Fruit fly (Drosophila melanogaster) whole organism, embryonic: Measurements from ENCODE around the gene CG46307.
A peak's percentile ranks its signal among the peaks of the same experiment; 100 is the strongest.

Experiments
- Bteb2 ChIP-seq: fragments of 200-800 bp; sonication (Bioruptor generic); optimal IDR thresholded peaks from 2 replicates; lab custom pipeline; 2016; ENCODE audit warnings: missing biosample characterization, missing genetic modification characterization
- C15 ChIP-seq: fragments of 200-800 bp; sonication (Bioruptor generic); IDR thresholded peaks from 3 replicates; pipeline ENCODE4 v1.3.6; 2022; ENCODE audit warnings: missing biosample characterization, missing genetic modification characterization
- CG10147 ChIP-seq: fragments of 200-800 bp; sonication (Bioruptor generic); optimal IDR thresholded peaks from 2 replicates; lab custom pipeline; 2019; ENCODE audit warnings: missing biosample characterization, mild to moderate bottlenecking, missing genetic modification characterization, moderate library complexity
- CG10462 ChIP-seq: fragments of 200-800 bp; sonication (Bioruptor generic); optimal IDR thresholded peaks from 2 replicates; lab custom pipeline; 2016; ENCODE audit warnings: missing biosample characterization, missing genetic modification characterization
- CG11456 ChIP-seq: fragments of 200-800 bp; sonication (Bioruptor generic); IDR thresholded peaks from 3 replicates; pipeline ENCODE4 v1.3.6; 2022; ENCODE audit warnings: missing biosample characterization, missing genetic modification characterization
- CG13775 ChIP-seq: fragments of 200-800 bp; sonication (Bioruptor generic); optimal IDR thresholded peaks from 3 replicates; lab custom pipeline; 2017; ENCODE audit warnings: missing biosample characterization, mild to moderate bottlenecking, missing genetic modification characterization
- CG14050 ChIP-seq: fragments of 200-800 bp; sonication (Bioruptor generic); IDR thresholded peaks from 3 replicates; pipeline ENCODE4 v1.3.6; 2022; ENCODE audit warnings: missing biosample characterization, missing genetic modification characterization
- CG16779 ChIP-seq: fragments of 200-800 bp; sonication (Bioruptor generic); IDR thresholded peaks from 2 replicates; pipeline ENCODE4 v1.3.6; 2022; ENCODE audit warnings: missing biosample characterization, missing genetic modification characterization
- CG17359 ChIP-seq: fragments of 200-800 bp; sonication (Bioruptor generic); optimal IDR thresholded peaks from 3 replicates; lab custom pipeline; 2018; ENCODE audit warnings: missing biosample characterization, mild to moderate bottlenecking, missing genetic modification characterization, moderate library complexity
- CG17361 ChIP-seq: fragments of 200-800 bp; sonication (Bioruptor generic); IDR thresholded peaks from 3 replicates; pipeline ENCODE4 v1.3.6; 2022; ENCODE audit warnings: missing biosample characterization, missing genetic modification characterization
- CG17612 ChIP-seq: fragments of 200-800 bp; sonication (Bioruptor generic); IDR thresholded peaks from 2 replicates; pipeline ENCODE4 v1.3.6; 2022; ENCODE audit warnings: missing biosample characterization, missing genetic modification characterization
- CG1832 ChIP-seq: fragments of 200-800 bp; sonication (Bioruptor generic); optimal IDR thresholded peaks from 2 replicates; lab custom pipeline; 2017; ENCODE audit warnings: missing biosample characterization, mild to moderate bottlenecking, missing genetic modification characterization, inconsistent platforms
- CG18619 ChIP-seq: fragments of 200-800 bp; sonication (Bioruptor generic); optimal IDR thresholded peaks from 3 replicates; lab custom pipeline; 2017; ENCODE audit warnings: missing biosample characterization, mild to moderate bottlenecking, missing genetic modification characterization
- CG2889 ChIP-seq: fragments of 200-800 bp; sonication (Bioruptor generic); IDR thresholded peaks from 3 replicates; pipeline ENCODE4 v1.3.6; 2022; ENCODE audit warnings: missing biosample characterization, missing genetic modification characterization
- CG31224 ChIP-seq: fragments of 200-800 bp; sonication (Bioruptor generic); IDR thresholded peaks from 2 replicates; pipeline ENCODE4 v1.3.6; 2022; ENCODE audit warnings: missing biosample characterization, missing genetic modification characterization
- CG31388 ChIP-seq: fragments of 200-800 bp; sonication (Bioruptor generic); optimal IDR thresholded peaks from 2 replicates; lab custom pipeline; 2016; ENCODE audit warnings: missing biosample characterization, missing genetic modification characterization
- CG32767 ChIP-seq: fragments of 200-800 bp; sonication (Bioruptor generic); IDR thresholded peaks from 2 replicates; pipeline ENCODE4 v1.3.6; 2022; ENCODE audit warnings: missing biosample characterization, missing genetic modification characterization
- CG7963 ChIP-seq: fragments of 200-800 bp; sonication (Bioruptor generic); IDR thresholded peaks from 3 replicates; pipeline ENCODE4 v1.3.6; 2022; ENCODE audit warnings: missing biosample characterization, missing genetic modification characterization; ENCODE audit not compliant: partially characterized antibody
- CG8924 ChIP-seq: fragments of 200-800 bp; optimal IDR thresholded peaks from 3 replicates; lab custom pipeline; 2019; ENCODE audit warnings: missing biosample characterization, mild to moderate bottlenecking, missing genetic modification characterization, moderate library complexity
- Chrac-16 ChIP-seq: fragments of 200-800 bp; sonication (Bioruptor generic); optimal IDR thresholded peaks from 3 replicates; lab custom pipeline; 2016; ENCODE audit warnings: missing biosample characterization, missing genetic modification characterization
- D19A ChIP-seq: fragments of 200-800 bp; optimal IDR thresholded peaks from 3 replicates; lab custom pipeline; 2019; ENCODE audit warnings: missing biosample characterization, mild to moderate bottlenecking, missing genetic modification characterization, moderate library complexity
- E2f1 ChIP-seq: fragments of 200-800 bp; sonication (Bioruptor generic); IDR thresholded peaks from 2 replicates; pipeline ENCODE4 v1.3.6; 2022; ENCODE audit warnings: missing biosample characterization, missing genetic modification characterization
- Gsc ChIP-seq: fragments of 200-800 bp; sonication (Bioruptor generic); IDR thresholded peaks from 2 replicates; pipeline ENCODE4 v1.3.6; 2022; ENCODE audit warnings: missing biosample characterization, missing genetic modification characterization
- Hand ChIP-seq: fragments of 200-800 bp; sonication (Bioruptor generic); optimal IDR thresholded peaks from 2 replicates; lab custom pipeline; 2017; ENCODE audit warnings: mild to moderate bottlenecking, missing biosample characterization, missing genetic modification reagents, missing genetic modification characterization
- Hmx ChIP-seq: fragments of 200-800 bp; sonication (Bioruptor generic); optimal IDR thresholded peaks from 2 replicates; lab custom pipeline; 2016; ENCODE audit warnings: missing biosample characterization, missing genetic modification characterization
- Kr ChIP-seq: fragments of 200-800 bp; sonication (Bioruptor generic); optimal IDR thresholded peaks from 2 replicates; lab custom pipeline; 2017; ENCODE audit warnings: missing biosample characterization, mild to moderate bottlenecking, missing genetic modification characterization
- Neu2 ChIP-seq: fragments of 200-800 bp; sonication (Bioruptor generic); optimal IDR thresholded peaks from 3 replicates; lab custom pipeline; 2016; ENCODE audit warnings: missing biosample characterization, missing genetic modification characterization, borderline replicate concordance
- Optix ChIP-seq: fragments of 200-800 bp; sonication (Bioruptor generic); IDR thresholded peaks from 3 replicates; pipeline ENCODE4 v1.3.6; 2022; ENCODE audit warnings: missing biosample characterization, missing genetic modification characterization
- Six4 ChIP-seq: fragments of 200-800 bp; sonication (Bioruptor generic); optimal IDR thresholded peaks from 2 replicates; lab custom pipeline; 2016; ENCODE audit warnings: missing biosample characterization, missing genetic modification characterization
- YL-1 ChIP-seq: fragments of 200-800 bp; sonication (Bioruptor generic); optimal IDR thresholded peaks from 3 replicates; lab custom pipeline; 2017; ENCODE audit warnings: missing biosample characterization, mild to moderate bottlenecking, missing genetic modification characterization
- aop ChIP-seq: fragments of 200-800 bp; sonication (Bioruptor generic); IDR thresholded peaks from 2 replicates; pipeline ENCODE4 v1.3.6; 2022; ENCODE audit warnings: missing biosample characterization, missing genetic modification characterization
- cas ChIP-seq: fragments of 200-800 bp; sonication (Bioruptor generic); IDR thresholded peaks from 2 replicates; pipeline ENCODE4 v1.3.6; 2022; ENCODE audit warnings: missing biosample characterization, missing genetic modification characterization
- ci ChIP-seq: fragments of 200-800 bp; sonication (Bioruptor generic); IDR thresholded peaks from 3 replicates; pipeline ENCODE4 v1.3.6; 2022; ENCODE audit warnings: missing biosample characterization, missing genetic modification characterization
- crol ChIP-seq: fragments of 200-800 bp; sonication (Bioruptor generic); IDR thresholded peaks from 2 replicates; pipeline ENCODE4 v1.3.6; 2022; ENCODE audit warnings: missing biosample characterization, missing genetic modification characterization
- crp ChIP-seq, 2 experiments: fragments of 200-800 bp; sonication (Bioruptor generic); optimal IDR thresholded peaks; 2 replicates in 1 of 2; 3 replicates in 1 of 2; lab custom pipeline; 2017; ENCODE audit warnings: missing biosample characterization in 2 of 2, missing genetic modification characterization in 2 of 2, mild to moderate bottlenecking in 1 of 2, moderate library complexity in 1 of 2
- dm ChIP-seq: fragments of 200-800 bp; sonication (Bioruptor generic); optimal IDR thresholded peaks from 3 replicates; lab custom pipeline; 2016; ENCODE audit warnings: missing biosample characterization, missing genetic modification characterization
- gcm ChIP-seq: fragments of 200-800 bp; sonication (Bioruptor generic); optimal IDR thresholded peaks from 2 replicates; lab custom pipeline; 2019; ENCODE audit warnings: missing biosample characterization, mild to moderate bottlenecking, missing genetic modification characterization, moderate library complexity
- h ChIP-seq: fragments of >200 bp; optimal IDR thresholded peaks from 2 replicates; lab custom pipeline; 2017
- hb ChIP-seq: fragments of 200-800 bp; sonication (Bioruptor generic); IDR thresholded peaks from 3 replicates; pipeline ENCODE4 v1.3.6; 2022; ENCODE audit warnings: missing biosample characterization, missing genetic modification characterization; ENCODE audit not compliant: partially characterized antibody
- hbn ChIP-seq: fragments of 200-800 bp; sonication (Bioruptor generic); IDR thresholded peaks from 2 replicates; pipeline ENCODE4 v1.3.6; 2022; ENCODE audit warnings: missing biosample characterization, missing genetic modification characterization; ENCODE audit not compliant: partially characterized antibody
- kay ChIP-seq: fragments of 200-800 bp; sonication (Bioruptor generic); optimal IDR thresholded peaks from 2 replicates; lab custom pipeline; 2016; ENCODE audit warnings: missing biosample characterization, missing genetic modification characterization
- lilli ChIP-seq: fragments of 200-800 bp; sonication (Bioruptor generic); optimal IDR thresholded peaks from 3 replicates; lab custom pipeline; 2016; ENCODE audit warnings: missing biosample characterization, missing genetic modification characterization
- peb ChIP-seq: fragments of 200-800 bp; sonication (Bioruptor generic); IDR thresholded peaks from 2 replicates; pipeline ENCODE4 v1.3.6; 2022; ENCODE audit warnings: missing biosample characterization, missing genetic modification characterization
- pho ChIP-seq: fragments of 200-800 bp; sonication (Bioruptor generic); optimal IDR thresholded peaks from 2 replicates; lab custom pipeline; 2016; ENCODE audit warnings: missing biosample characterization, missing genetic modification characterization
- pnt ChIP-seq: fragments of 200-800 bp; sonication (Bioruptor generic); optimal IDR thresholded peaks from 3 replicates; lab custom pipeline; 2016; ENCODE audit warnings: missing biosample characterization, missing genetic modification characterization
- psq ChIP-seq: fragments of 200-800 bp; sonication (Bioruptor generic); optimal IDR thresholded peaks from 2 replicates; lab custom pipeline; 2017; ENCODE audit warnings: missing biosample characterization, missing genetic modification characterization
- pzg ChIP-seq: fragments of 200-800 bp; sonication (Bioruptor generic); optimal IDR thresholded peaks from 3 replicates; lab custom pipeline; 2018; ENCODE audit warnings: missing biosample characterization, mild to moderate bottlenecking, missing genetic modification characterization, moderate library complexity
- salm ChIP-seq: fragments of 200-800 bp; sonication (Bioruptor generic); optimal IDR thresholded peaks from 2 replicates; lab custom pipeline; 2018; ENCODE audit warnings: missing biosample characterization, mild to moderate bottlenecking, missing genetic modification characterization
- scrt ChIP-seq: fragments of 200-800 bp; sonication (Bioruptor generic); optimal IDR thresholded peaks from 2 replicates; lab custom pipeline; 2018; ENCODE audit warnings: missing biosample characterization, mild to moderate bottlenecking, missing genetic modification characterization, moderate library complexity
- sob ChIP-seq: fragments of 200-800 bp; sonication (Bioruptor generic); IDR thresholded peaks from 2 replicates; pipeline ENCODE4 v1.3.6; 2022; ENCODE audit warnings: missing biosample characterization, missing genetic modification characterization
- trh ChIP-seq: fragments of 200-800 bp; sonication (Bioruptor generic); optimal IDR thresholded peaks from 2 replicates; lab custom pipeline; 2016; ENCODE audit warnings: missing biosample characterization, missing genetic modification characterization
- zen2 ChIP-seq: fragments of 200-800 bp; sonication (Bioruptor generic); IDR thresholded peaks from 3 replicates; pipeline ENCODE4 v1.3.6; 2022; ENCODE audit warnings: missing biosample characterization, missing genetic modification characterization; ENCODE audit not compliant: partially characterized antibody

CG46307 gene

dm6 chr2L:21163311-21163842, 59.0 kb downstream of the CG46307 start, which contains the start of gene Noc2 (continued):
- TF ChIP-seq CG32767 (GFP tag; lab: Robert Waterston, UW), result peak; percentile 9; the same call in 1 of the 2 replicates
- no peak for TF ChIP-seq peb (GFP tag; lab: Robert Waterston, UW)
- no peak for TF ChIP-seq Neu2 (GFP tag; lab: Kevin White, UChicago)
- peak; percentile 14; the same call in 1 of the 3 replicates for TF ChIP-seq CG7963 (GFP tag; lab: Robert Waterston, UW)
- no peak for TF ChIP-seq crp (GFP tag; optimal IDR thresholded peaks at IDR 0.05; lab: Kevin White, UChicago)
- no peak for TF ChIP-seq scrt (GFP tag; lab: Kevin White, UChicago)
- TF ChIP-seq Chrac-16 (GFP tag; lab: Kevin White, UChicago), result peak; percentile 34
- TF ChIP-seq CG17612 (GFP tag; lab: Robert Waterston, UW), result no peak
- no peak for TF ChIP-seq cas (GFP tag; lab: Robert Waterston, UW)
- TF ChIP-seq CG1832, result no peak
- 0 out of 3 replicates have a peak, but pooled peaks have one; percentile 40 for TF ChIP-seq ci (GFP tag; lab: Robert Waterston, UW)
- TF ChIP-seq CG18619 (GFP tag; lab: Kevin White, UChicago), result peak; percentile 43
- TF ChIP-seq CG13775 (GFP tag; lab: Kevin White, UChicago), result peak; percentile 60
- no peak for TF ChIP-seq gcm
- peak; percentile 52 for TF ChIP-seq lilli
- TF ChIP-seq CG11456 (GFP tag; lab: Robert Waterston, UW), result peak; percentile 72; the same call in 1 of the 3 replicates
- no peak; the same call in 1 of the 2 replicates for TF ChIP-seq Gsc (GFP tag; lab: Robert Waterston, UW)
- TF ChIP-seq E2f1 (GFP tag; lab: Robert Waterston, UW), result peak; percentile 51
- TF ChIP-seq CG10462 (GFP tag; lab: Kevin White, UChicago), result peak; percentile 6
- no peak for TF ChIP-seq Kr
- peak; percentile 40 for TF ChIP-seq pzg
- peak; percentile 50 for TF ChIP-seq CG8924
- TF ChIP-seq Hmx, result no peak
- no peak for TF ChIP-seq CG2889 (GFP tag; lab: Robert Waterston, UW)
- TF ChIP-seq sob (GFP tag; lab: Robert Waterston, UW), result no peak; the same call in 1 of the 2 replicates
- peak; percentile 7 for TF ChIP-seq CG17359 (tag; lab: Kevin White, UChicago)
- TF ChIP-seq CG31388 (GFP tag; lab: Kevin White, UChicago), result peak; percentile 8
- no peak for TF ChIP-seq hbn (GFP tag; lab: Robert Waterston, UW)
- TF ChIP-seq Optix (GFP tag; lab: Robert Waterston, UW), result no peak
- TF ChIP-seq trh, result no peak
- TF ChIP-seq pho, result peak; percentile 31
- TF ChIP-seq CG10147 (GFP tag; lab: Kevin White, UChicago), result no peak
- TF ChIP-seq CG14050, result no peak
- no peak for TF ChIP-seq h (lab: Kevin White, UChicago)
- TF ChIP-seq hb (GFP tag; lab: Robert Waterston, UW), result no peak
- TF ChIP-seq Six4, result no peak
- TF ChIP-seq Hand, result no peak
- peak; percentile 96 for TF ChIP-seq dm (GFP tag; lab: Kevin White, UChicago)
- TF ChIP-seq psq, result no peak
- TF ChIP-seq aop (GFP tag; lab: Robert Waterston, UW), result no peak
- no peak for TF ChIP-seq crol (GFP tag; lab: Robert Waterston, UW)
- TF ChIP-seq YL-1, result peak; percentile 46
- TF ChIP-seq Bteb2 (GFP tag; lab: Kevin White, UChicago), result no peak
- TF ChIP-seq salm (tag; lab: Kevin White, UChicago), result no peak
- peak; percentile 5 for TF ChIP-seq D19A (tag; lab: Kevin White, UChicago)
- TF ChIP-seq CG16779 (GFP tag; lab: Robert Waterston, UW), result peak; percentile 65
- no peak for TF ChIP-seq kay
- TF ChIP-seq CG31224 (GFP tag; lab: Robert Waterston, UW), result no peak
- TF ChIP-seq CG17361 (GFP tag; lab: Robert Waterston, UW), result peak; percentile 74
- TF ChIP-seq pnt, result peak; percentile 21
- no peak for TF ChIP-seq C15 (GFP tag; lab: Robert Waterston, UW)
- no peak for TF ChIP-seq zen2 (GFP tag; lab: Robert Waterston, UW)
